Worm (Caenorhabditis elegans): ENCODE results near the gene C33A12.19.

DNA sequence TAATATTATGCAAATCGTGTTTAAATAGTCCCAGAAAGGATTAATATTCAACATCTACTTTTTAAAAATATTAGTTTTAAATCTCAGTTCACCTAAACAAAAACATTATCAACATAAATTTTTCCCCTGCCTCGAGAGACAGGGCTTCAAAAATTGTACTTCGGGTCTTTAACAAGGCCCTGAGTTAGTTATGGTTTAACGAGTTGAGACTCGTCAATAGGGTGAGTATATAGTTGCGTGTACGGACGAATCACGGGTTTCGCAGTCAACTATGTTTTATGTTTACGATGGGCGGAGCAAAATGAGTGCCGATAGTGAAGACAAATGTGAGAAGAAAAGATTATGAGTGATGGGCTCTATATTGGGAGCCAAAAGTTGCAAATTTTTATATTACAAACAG, 5.2 kb upstream of the C33A12.19 start:
- no peak for TF ChIP-seq him-1 (tag; optimal IDR thresholded peaks at IDR 0.05)
- no peak for TF ChIP-seq dao-5 (tag; optimal IDR thresholded peaks at IDR 0.05)

Data from whole organism, L4/young adult.